Worm (Caenorhabditis elegans): ENCODE measurements around the gene brc-1.

- TF ChIP-seq ztf-23 (GFP tag; IDR thresholded peaks at IDR 0.05), result no peak
- TF ChIP-seq tab-1 (GFP tag; IDR thresholded peaks at IDR 0.05), result no peak
Observed at ce11 chrIII:3876197-3876897, 13.6 kb upstream of the brc-1 start.

All from whole organism, midembryonic.